Worm (Caenorhabditis elegans) whole organism, young adult: Measurements from ENCODE around the gene Y69A2AR.31.

Source experiments
- Y67H2A.10 ChIP-seq: fragments of 200-800 bp; sonication (Bioruptor generic); conservative IDR thresholded peaks from 2 replicates; pipeline ENCODE4 v1.3.6; 2022; ENCODE audit warnings: missing genetic modification reagents, missing genetic modification characterization, missing compliant biosample characterization
- aptf-3 ChIP-seq: fragments of 200-800 bp; sonication (Bioruptor generic); IDR thresholded peaks from 2 replicates; pipeline ENCODE4 v1.3.6; 2022; ENCODE audit warnings: missing genetic modification characterization, missing compliant biosample characterization
- attf-3 ChIP-seq: fragments of 200-800 bp; sonication (Bioruptor generic); conservative IDR thresholded peaks from 2 replicates; pipeline ENCODE4 v1.3.6; 2022; ENCODE audit warnings: missing genetic modification reagents, missing genetic modification characterization, missing compliant biosample characterization
- dox-1 ChIP-seq: fragments of 200-800 bp; sonication (Bioruptor generic); IDR thresholded peaks from 2 replicates; pipeline ENCODE4 v1.3.6; 2022; ENCODE audit warnings: missing genetic modification reagents, missing genetic modification characterization, missing compliant biosample characterization
- him-1 ChIP-seq: sonication (generic microtip); optimal IDR thresholded peaks from 2 replicates; lab custom pipeline; 2016; ENCODE audit warnings: missing genotype, missing genetic modification reagents, missing genetic modification characterization, missing compliant biosample characterization
- lin-35 ChIP-seq, 3 experiments: fragments of 150-350 bp in 2 of 3; sonication (generic microtip) in 1 of 3; optimal IDR thresholded peaks; 2 replicates each; lab custom pipeline; 2014 to 2018; ENCODE audit warnings: missing biosample characterization in 3 of 3, missing genetic modification characterization in 3 of 3, missing genetic modification reagents in 3 of 3
- snpc-4 ChIP-seq, 5 experiments: fragments of 150-350 bp in 1 of 5; sonication (generic microtip) in 4 of 5; optimal IDR thresholded peaks; 2 replicates each; lab custom pipeline; 2014 to 2018; ENCODE audit warnings: missing genetic modification characterization in 5 of 5, missing biosample characterization in 3 of 5, antibody characterized with exemption in 2 of 5, mild to moderate bottlenecking in 2 of 5, missing compliant biosample characterization in 2 of 5, missing genotype in 2 of 5, moderate library complexity in 2 of 5, missing genetic modification reagents in 1 of 5

DNA sequence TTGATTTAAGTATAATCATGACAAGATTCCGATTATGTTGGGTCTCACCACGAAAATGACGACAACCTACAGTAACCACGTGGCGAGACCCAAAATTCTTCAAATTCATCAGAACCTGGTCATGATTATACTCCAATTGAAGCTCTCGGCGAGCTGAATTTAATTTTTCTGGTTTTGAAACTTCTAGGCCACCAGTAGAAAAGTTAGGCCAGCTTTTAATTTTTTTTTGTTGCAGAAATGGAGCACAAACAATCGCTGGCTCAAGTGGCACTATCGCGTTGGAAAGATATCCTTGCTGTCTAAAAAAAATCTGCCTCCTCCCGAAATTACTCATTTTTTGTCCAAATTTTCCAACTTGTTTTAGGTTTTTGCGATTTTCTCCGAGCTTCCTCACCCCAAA lies 57.2 kb downstream of the Y69A2AR.31 start:
- no peak for TF ChIP-seq him-1
- no peak for TF ChIP-seq Y67H2A.10
- no peak for TF ChIP-seq lin-35 (GFP tag; optimal IDR thresholded peaks at IDR 0.05; lab: Kevin White, UChicago)
- TF ChIP-seq snpc-4 (GFP tag; optimal IDR thresholded peaks at IDR 0.05; lab: Kevin White, UChicago), result no peak
- no peak for TF ChIP-seq snpc-4 (tag; optimal IDR thresholded peaks at IDR 0.05; lab: Kevin White, UChicago)
- TF ChIP-seq dox-1 (GFP tag; lab: Robert Waterston, UW), result no peak
- TF ChIP-seq aptf-3 (GFP tag; lab: Robert Waterston, UW), result no peak
- TF ChIP-seq attf-3, result no peak
